Worm (Caenorhabditis elegans) whole organism, L1 larva: Measurements from ENCODE around the gene Y39B6A.5.

ENCODE experiments used
- C04F5.9 ChIP-seq: sonication (generic microtip); optimal IDR thresholded peaks from 2 replicates; lab custom pipeline; 2016; ENCODE audit warnings: missing genetic modification characterization, missing compliant biosample characterization
- C34B4.2 ChIP-seq: sonication (generic microtip); optimal IDR thresholded peaks from 2 replicates; lab custom pipeline; 2017; ENCODE audit warnings: mild to moderate bottlenecking, missing genetic modification characterization, missing compliant biosample characterization
- ceh-8 ChIP-seq: fragments of 200-800 bp; sonication (Bioruptor generic); optimal IDR thresholded peaks from 2 replicates; lab custom pipeline; 2018; ENCODE audit warnings: mild to moderate bottlenecking, missing genetic modification characterization, moderate library complexity, missing compliant biosample characterization
- ceh-82 ChIP-seq, 3 experiments: fragments of 150-350 bp in 1 of 3; sonication (generic microtip) in 2 of 3; optimal IDR thresholded peaks; 2 replicates each; lab custom pipeline; 2014 to 2017; ENCODE audit warnings: missing biosample characterization in 3 of 3, missing genetic modification characterization in 3 of 3
- ceh-88 ChIP-seq: fragments of 200-800 bp; sonication (Bioruptor generic); IDR thresholded peaks from 2 replicates; pipeline ENCODE4 v1.3.6; 2022; ENCODE audit warnings: missing genetic modification characterization, missing compliant biosample characterization
- efl-1 ChIP-seq, 4 experiments: fragments of 150-350 bp; optimal IDR thresholded peaks in 3 of 4; peaks in 1 of 4; 1 replicate in 1 of 4; 2 replicates in 3 of 4; lab custom pipeline; 2014; ENCODE audit warnings: missing biosample characterization in 2 of 4, missing genetic modification characterization in 2 of 4, missing genetic modification reagents in 2 of 4
- elt-2 ChIP-seq: sonication (generic microtip); optimal IDR thresholded peaks from 2 replicates; lab custom pipeline; 2016; ENCODE audit warnings: missing genetic modification characterization, mild to moderate bottlenecking, inconsistent platforms, missing compliant biosample characterization, missing genetic modification reagents
- elt-3 ChIP-seq, 6 experiments: fragments of 150-350 bp in 1 of 6; sonication (generic microtip); optimal IDR thresholded peaks; 2 replicates each; lab custom pipeline; 2017 to 2018; ENCODE audit warnings: missing biosample characterization in 6 of 6, missing genetic modification characterization in 6 of 6, inconsistent platforms in 1 of 6
- fos-1 ChIP-seq: fragments of 150-350 bp; optimal IDR thresholded peaks from 2 replicates; lab custom pipeline; 2014; ENCODE audit warnings: missing biosample characterization, missing genetic modification characterization
- grh-1 ChIP-seq: fragments of 200-800 bp; sonication (Bioruptor generic); IDR thresholded peaks from 2 replicates; pipeline ENCODE4 v1.3.6; 2022; ENCODE audit warnings: missing genetic modification reagents, missing genetic modification characterization, missing compliant biosample characterization
- hlh-4 ChIP-seq: sonication (generic microtip); optimal IDR thresholded peaks from 2 replicates; lab custom pipeline; 2016; ENCODE audit warnings: mild to moderate bottlenecking, missing genetic modification characterization, missing compliant biosample characterization
- hpl-2 ChIP-seq: fragments of 150-350 bp; optimal IDR thresholded peaks from 2 replicates; lab custom pipeline; 2014; ENCODE audit warnings: missing biosample characterization, missing genetic modification reagents, missing genetic modification characterization
- isw-1 ChIP-seq: fragments of 200-800 bp; sonication (Bioruptor generic); IDR thresholded peaks from 2 replicates; pipeline ENCODE4 v1.3.6; 2022; ENCODE audit warnings: missing genetic modification characterization, missing compliant biosample characterization
- jun-1 ChIP-seq: fragments of 150-350 bp; optimal IDR thresholded peaks from 2 replicates; lab custom pipeline; 2014; ENCODE audit warnings: missing biosample characterization, missing genetic modification reagents, missing genetic modification characterization
- lin-14 ChIP-seq: fragments of 200-800 bp; sonication (Bioruptor generic); optimal IDR thresholded peaks from 2 replicates; lab custom pipeline; 2018; ENCODE audit warnings: mild to moderate bottlenecking, missing genetic modification characterization, moderate library complexity, missing compliant biosample characterization
- lir-3 ChIP-seq: sonication (generic microtip); optimal IDR thresholded peaks from 2 replicates; lab custom pipeline; 2016; ENCODE audit warnings: mild to moderate bottlenecking, missing genetic modification characterization, moderate library complexity, missing compliant biosample characterization; ENCODE audit not compliant: poor library complexity
- mab-9 ChIP-seq: fragments of 200-800 bp; sonication (Bioruptor generic); IDR thresholded peaks from 2 replicates; pipeline ENCODE4 v1.3.6; 2022; ENCODE audit warnings: missing genetic modification reagents, missing genetic modification characterization, missing compliant biosample characterization
- mdl-1 ChIP-seq, 2 experiments: fragments of 150-350 bp; optimal IDR thresholded peaks; 2 replicates each; lab custom pipeline; 2014 to 2017; ENCODE audit warnings: missing biosample characterization in 2 of 2, missing genetic modification characterization in 2 of 2, inconsistent platforms in 1 of 2
- nhr-11 ChIP-seq: fragments of 150-350 bp; optimal IDR thresholded peaks from 2 replicates; lab custom pipeline; 2014; ENCODE audit warnings: missing biosample characterization, missing genetic modification characterization
- nhr-19 ChIP-seq: fragments of 200-800 bp; sonication (Bioruptor generic); conservative IDR thresholded peaks from 2 replicates; pipeline ENCODE4 v1.3.6; 2022; ENCODE audit warnings: missing genetic modification characterization, missing compliant biosample characterization
- nhr-20 ChIP-seq: sonication (generic microtip); optimal IDR thresholded peaks from 2 replicates; lab custom pipeline; 2016; ENCODE audit warnings: mild to moderate bottlenecking, missing genetic modification characterization, missing compliant biosample characterization
- nhr-84 ChIP-seq: sonication (generic microtip); optimal IDR thresholded peaks from 2 replicates; lab custom pipeline; 2017; ENCODE audit warnings: missing biosample characterization, missing genetic modification characterization
- nhr-85 ChIP-seq: sonication (generic microtip); peaks from one replicate; lab custom pipeline; 2016; ENCODE audit warnings: missing genetic modification characterization, inconsistent platforms, missing compliant biosample characterization
- rnt-1 ChIP-seq: sonication (generic microtip); optimal IDR thresholded peaks from 2 replicates; lab custom pipeline; 2016; ENCODE audit warnings: mild to moderate bottlenecking, missing genetic modification characterization, moderate library complexity, missing compliant biosample characterization
- skn-1 ChIP-seq: fragments of 150-350 bp; optimal IDR thresholded peaks from 2 replicates; lab custom pipeline; 2014; ENCODE audit warnings: missing biosample characterization, missing genetic modification characterization
- snpc-4 ChIP-seq: fragments of 150-350 bp; optimal IDR thresholded peaks from 2 replicates; lab custom pipeline; 2014; ENCODE audit warnings: missing biosample characterization, missing genetic modification characterization
- sox-4 ChIP-seq: sonication (generic microtip); optimal IDR thresholded peaks from 2 replicates; lab custom pipeline; 2016; ENCODE audit warnings: missing genetic modification characterization, missing compliant biosample characterization
- swsn-7 ChIP-seq: sonication (generic microtip); optimal IDR thresholded peaks from 2 replicates; lab custom pipeline; 2016; ENCODE audit warnings: missing genetic modification characterization, missing compliant biosample characterization
- tbx-2 ChIP-seq: sonication (generic microtip); optimal IDR thresholded peaks from 2 replicates; lab custom pipeline; 2016; ENCODE audit warnings: missing genetic modification characterization, missing compliant biosample characterization
- unc-62 ChIP-seq: fragments of 150-350 bp; optimal IDR thresholded peaks from 2 replicates; lab custom pipeline; 2014; ENCODE audit warnings: missing biosample characterization, missing genetic modification reagents, missing genetic modification characterization
- xbp-1 ChIP-seq: sonication (generic microtip); optimal IDR thresholded peaks from 2 replicates; lab custom pipeline; 2016; ENCODE audit warnings: missing genetic modification characterization, missing compliant biosample characterization
- zip-4 ChIP-seq: fragments of 200-800 bp; sonication (Bioruptor generic); optimal IDR thresholded peaks from 2 replicates; lab custom pipeline; 2018; ENCODE audit warnings: mild to moderate bottlenecking, missing genetic modification characterization, moderate library complexity, missing compliant biosample characterization
- ztf-4 ChIP-seq: fragments of 150-350 bp; optimal IDR thresholded peaks from 2 replicates; lab custom pipeline; 2014; ENCODE audit warnings: missing biosample characterization, missing genetic modification characterization

The Y39B6A.5 gene

DNA sequence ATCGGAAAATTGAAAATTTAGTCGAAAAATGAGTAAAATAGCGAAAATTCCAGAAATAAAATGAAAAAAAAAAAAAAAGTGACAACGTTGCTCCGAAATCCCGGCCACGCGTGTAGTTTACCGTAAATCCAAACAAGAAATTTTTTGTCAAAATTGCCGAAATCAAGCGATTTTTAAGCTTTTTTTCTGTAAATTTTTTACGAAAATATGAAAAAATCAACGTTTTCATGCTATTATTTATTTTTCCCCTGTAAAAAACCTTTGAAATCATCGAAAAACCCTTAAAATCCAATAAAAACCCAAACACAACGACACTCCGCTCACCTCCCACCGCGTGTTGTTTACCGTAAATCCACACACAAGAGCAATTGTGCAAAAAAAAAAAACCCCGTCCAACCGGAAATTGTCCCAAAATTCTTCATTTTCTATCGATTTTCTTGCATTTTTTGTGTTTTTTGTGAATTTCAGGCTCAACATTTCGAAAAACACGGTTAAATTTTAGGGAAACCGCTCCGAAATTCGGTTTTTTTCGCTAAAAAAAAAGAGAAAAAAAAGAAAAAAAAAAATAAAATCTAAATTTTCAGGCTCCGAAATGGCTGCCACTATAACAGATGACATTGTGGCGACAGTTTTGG is 31.4 kb upstream of the Y39B6A.5 start, which contains the start of the genes Y39B6A.3 and pph-5 (continued):
- TF ChIP-seq ztf-4 (tag; lab: Kevin White, UChicago) (no peak), snpc-4 (peak; percentile 46), nhr-20 (tag; lab: Kevin White, UChicago) (no peak), isw-1 (GFP tag; lab: Robert Waterston, UW) (peak; percentile 61), nhr-19 (GFP tag; lab: Robert Waterston, UW) (peak; percentile 66), C34B4.2 (no peak), ceh-8 (no peak)

ce11 chrV:19181684-19182083 is 23.0 kb upstream of the Y39B6A.5 start:
- no peak for TF ChIP-seq ceh-8
- TF ChIP-seq elt-3 (tag; optimal IDR thresholded peaks at IDR 0.05; lab: Kevin White, UChicago) = no peak
- no peak for TF ChIP-seq tbx-2 (tag; lab: Kevin White, UChicago)
- TF ChIP-seq mab-9 = no peak
- TF ChIP-seq unc-62 (GFP tag; lab: Kevin White, UChicago) = no peak
- TF ChIP-seq skn-1 (tag; lab: Kevin White, UChicago) = no peak
- no peak for TF ChIP-seq zip-4 (GFP tag; lab: Kevin White, UChicago)
- TF ChIP-seq nhr-84 (tag; lab: Kevin White, UChicago) = no peak
- TF ChIP-seq nhr-85 (tag; lab: Kevin White, UChicago) = peak; percentile 64
- no peak for TF ChIP-seq hpl-2 (GFP tag; lab: Kevin White, UChicago)
- TF ChIP-seq lin-14 (GFP tag; lab: Kevin White, UChicago) = peak; percentile 23
- TF ChIP-seq xbp-1 (tag; lab: Kevin White, UChicago) = no peak
- no peak for TF ChIP-seq C04F5.9 (tag; lab: Kevin White, UChicago)
- TF ChIP-seq jun-1 (tag; lab: Kevin White, UChicago) = no peak
- TF ChIP-seq lir-3 (tag; lab: Kevin White, UChicago) = no peak
- TF ChIP-seq grh-1 (GFP tag; lab: Robert Waterston, UW) = no peak
- no peak for TF ChIP-seq fos-1 (tag; lab: Kevin White, UChicago)

DNA sequence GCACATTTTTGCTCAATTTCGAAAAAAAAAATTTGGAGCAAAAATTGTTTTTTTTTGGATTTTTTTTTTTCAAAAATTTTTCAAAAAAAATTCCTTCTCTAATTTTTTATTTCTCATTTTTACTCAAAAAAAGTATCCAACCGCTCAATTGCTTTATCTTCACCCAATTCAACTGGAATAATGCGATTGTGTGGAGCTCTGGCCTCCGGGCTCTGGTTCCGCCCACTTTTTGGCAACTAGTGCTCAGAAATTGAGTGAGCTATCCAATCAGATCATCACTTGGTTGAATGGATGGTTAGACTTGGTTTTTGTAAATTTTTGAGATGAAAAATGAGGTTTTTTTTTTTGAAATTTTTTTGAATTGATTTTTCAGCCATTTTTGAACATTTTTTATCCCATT is 20.2 kb upstream of the Y39B6A.5 start:
- TF ChIP-seq isw-1 (GFP tag; lab: Robert Waterston, UW) = no peak
- no peak for TF ChIP-seq efl-1 (optimal IDR thresholded peaks at IDR 0.05; lab: Kevin White, UChicago)
- peak in 1 of 2 experiments; percentile 49 for TF ChIP-seq efl-1 (GFP tag; optimal IDR thresholded peaks at IDR 0.05 in 1 of 2; lab: Kevin White, UChicago)
- peak; percentile 17 for TF ChIP-seq nhr-85 (tag; lab: Kevin White, UChicago)
- peak; percentile 5 for TF ChIP-seq lin-14 (GFP tag; lab: Kevin White, UChicago)

ce11 chrV:19177804-19178203 is 19.1 kb upstream of the Y39B6A.5 start:
- TF ChIP-seq ceh-88 (GFP tag; lab: Robert Waterston, UW) (no peak), nhr-19 (GFP tag; lab: Robert Waterston, UW) (0 out of 2 replicates have a peak, but pooled peaks have one; percentile 2)

DNA sequence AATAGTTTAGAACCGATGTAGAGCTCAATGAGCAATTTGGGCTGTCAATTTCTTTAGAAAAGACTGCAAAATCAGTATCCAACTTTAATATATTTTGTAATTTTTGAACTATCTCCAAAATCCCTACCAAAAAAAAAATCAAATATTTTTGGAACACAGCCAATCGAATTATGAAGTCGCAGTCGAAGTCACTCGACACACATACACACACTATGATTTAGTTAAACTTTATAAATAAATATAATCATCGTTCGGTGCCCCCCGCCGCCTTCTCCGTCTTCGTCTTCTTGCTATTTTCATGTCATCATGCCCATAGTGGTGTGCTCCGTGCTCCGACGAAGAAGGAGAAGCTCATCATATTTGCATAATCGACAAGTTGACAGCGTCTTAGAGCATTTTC is 18.4 kb upstream of the Y39B6A.5 start:
- TF ChIP-seq hlh-4 (tag; lab: Kevin White, UChicago) (no peak), sox-4 (no peak), rnt-1 (tag; lab: Kevin White, UChicago) (no peak), unc-62 (GFP tag; lab: Kevin White, UChicago) (no peak), isw-1 (GFP tag; lab: Robert Waterston, UW) (no peak), nhr-85 (tag; lab: Kevin White, UChicago) (no peak), hpl-2 (GFP tag; lab: Kevin White, UChicago) (no peak), swsn-7 (tag; lab: Kevin White, UChicago) (no peak), ceh-82 (tag; optimal IDR thresholded peaks at IDR 0.05; lab: Kevin White, UChicago) (no peak), nhr-11 (no peak), elt-2 (tag; lab: Kevin White, UChicago) (no peak), mdl-1 (tag; optimal IDR thresholded peaks at IDR 0.05; lab: Kevin White, UChicago) (no peak)
